Worm (Caenorhabditis elegans) whole organism, late embryonic: Measurements from ENCODE around the gene pyc-1.

ENCODE experiments used
- che-1 ChIP-seq: sonication (generic microtip); optimal IDR thresholded peaks from 2 replicates; lab custom pipeline; 2016; ENCODE audit warnings: mild to moderate bottlenecking, missing genetic modification characterization, missing compliant biosample characterization
- fkh-10 ChIP-seq: fragments of 150-350 bp; optimal IDR thresholded peaks from 2 replicates; lab custom pipeline; 2014; ENCODE audit warnings: missing biosample characterization, missing genetic modification reagents, missing genetic modification characterization

DNA sequence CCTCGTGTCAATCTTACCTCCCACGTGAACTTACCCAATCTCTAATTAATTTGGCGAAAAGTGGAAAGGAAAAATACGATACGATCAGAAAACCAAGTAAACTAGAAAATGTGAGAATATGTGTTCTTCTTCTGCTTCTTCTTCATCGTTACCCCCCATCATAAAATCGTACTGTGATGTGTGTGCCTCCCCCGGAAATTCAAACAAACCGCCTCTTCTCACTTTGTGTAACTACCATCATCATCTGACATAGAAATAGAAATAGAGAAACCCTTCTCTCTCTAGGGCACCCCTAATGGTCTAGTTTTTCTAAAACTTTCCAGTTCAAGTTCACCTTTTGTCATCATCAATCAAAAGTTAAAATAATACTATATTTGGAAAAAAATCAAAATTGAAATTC, 35.4 kb upstream of the pyc-1 start:
- no peak for TF ChIP-seq che-1 (tag; lab: Kevin White, UChicago)
- TF ChIP-seq fkh-10 = no peak
